Fruit fly (Drosophila melanogaster): ENCODE measurements around the gene CG14105.

- no peak for TF ChIP-seq CG10348 (GFP tag; IDR thresholded peaks at IDR 0.05)
- no peak for TF ChIP-seq CG9948 (tag; optimal IDR thresholded peaks at IDR 0.05)
- peak; percentile 64; the same call in 2 of the 3 replicates for TF ChIP-seq fd96Ca (GFP tag; IDR thresholded peaks at IDR 0.05)
- TF ChIP-seq CG4496 (GFP tag; IDR thresholded peaks at IDR 0.05), result 0 out of 3 replicates have a peak, but pooled peaks have one; percentile 44
- no peak for TF ChIP-seq gl (tag; optimal IDR thresholded peaks at IDR 0.05)
- TF ChIP-seq CG8301 (tag; optimal IDR thresholded peaks at IDR 0.05), result no peak
- TF ChIP-seq Pif1A (GFP tag; optimal IDR thresholded peaks at IDR 0.05), result no peak
- peak; percentile 14 for TF ChIP-seq CG14655 (GFP tag; optimal IDR thresholded peaks at IDR 0.05)
- no peak for TF ChIP-seq CG34367 (tag; optimal IDR thresholded peaks at IDR 0.05)
- no peak for TF ChIP-seq D1 (tag; optimal IDR thresholded peaks at IDR 0.05)
- peak; percentile 33; the same call in 1 of the 2 replicates for TF ChIP-seq Ets98B (GFP tag; IDR thresholded peaks at IDR 0.05)
These were observed 25.8 kb upstream of the CG14105 start for dm6 chr3L:13452281-13452680.
